Worm (Caenorhabditis elegans) whole organism, young adult: ENCODE data around the gene col-116.
A peak's percentile ranks its signal among the peaks of the same experiment; 100 is the strongest.

Source experiments
- C06A6.2 ChIP-seq: fragments of 200-800 bp; sonication (Bioruptor generic); conservative IDR thresholded peaks from 2 replicates; pipeline ENCODE4 v1.3.6; 2022; ENCODE audit warnings: missing genetic modification characterization, missing compliant biosample characterization
- D2030.7 ChIP-seq: fragments of 200-800 bp; sonication (Bioruptor generic); IDR thresholded peaks from 2 replicates; pipeline ENCODE4 v1.3.6; 2022; ENCODE audit warnings: missing genetic modification reagents, missing genetic modification characterization, missing compliant biosample characterization
- F22D6.2 ChIP-seq: sonication (generic microtip); optimal IDR thresholded peaks from 2 replicates; lab custom pipeline; 2016; ENCODE audit warnings: mild to moderate bottlenecking, missing genetic modification characterization, missing compliant biosample characterization
- F37B4.10 ChIP-seq: fragments of 200-800 bp; sonication (Bioruptor generic); IDR thresholded peaks from 2 replicates; pipeline ENCODE4 v1.3.6; 2022; ENCODE audit warnings: missing genetic modification characterization, missing compliant biosample characterization
- F49E8.2 ChIP-seq: sonication (generic microtip); optimal IDR thresholded peaks from 3 replicates; lab custom pipeline; 2017; ENCODE audit warnings: missing genetic modification characterization, mild to moderate bottlenecking, missing compliant biosample characterization, antibody characterized with exemption, moderate library complexity; ENCODE audit not compliant: insufficient read depth
- F55B11.4 ChIP-seq: sonication (generic microtip); optimal IDR thresholded peaks from 2 replicates; lab custom pipeline; 2016; ENCODE audit warnings: missing compliant biosample characterization, missing genetic modification characterization, borderline replicate concordance; ENCODE audit not compliant: insufficient read depth
- T07F8.4 ChIP-seq: sonication (generic microtip); optimal IDR thresholded peaks from 2 replicates; lab custom pipeline; 2016; ENCODE audit warnings: mild to moderate bottlenecking, missing genetic modification characterization, moderate library complexity, missing compliant biosample characterization
- Y53G8AR.9 ChIP-seq: fragments of 200-800 bp; sonication (Bioruptor generic); conservative IDR thresholded peaks from 2 replicates; pipeline ENCODE4 v1.3.6; 2022; ENCODE audit warnings: missing genetic modification reagents, missing genetic modification characterization, missing compliant biosample characterization
- ama-1 ChIP-seq, 3 experiments: fragments of 150-350 bp in 1 of 3; sonication (generic microtip) in 2 of 3; optimal IDR thresholded peaks; 2 replicates each; lab custom pipeline; 2014 to 2018; ENCODE audit warnings: missing biosample characterization in 2 of 3, missing genetic modification characterization in 2 of 3, missing genetic modification reagents in 2 of 3
- atf-7 ChIP-seq: sonication (generic microtip); optimal IDR thresholded peaks from 2 replicates; lab custom pipeline; 2017; ENCODE audit warnings: mild to moderate bottlenecking, missing genetic modification characterization, missing compliant biosample characterization
- attf-3 ChIP-seq: fragments of 200-800 bp; sonication (Bioruptor generic); conservative IDR thresholded peaks from 2 replicates; pipeline ENCODE4 v1.3.6; 2022; ENCODE audit warnings: missing genetic modification reagents, missing genetic modification characterization, missing compliant biosample characterization
- bed-2 ChIP-seq: fragments of 200-800 bp; sonication (Bioruptor generic); IDR thresholded peaks from 2 replicates; pipeline ENCODE4 v1.3.6; 2022; ENCODE audit warnings: missing genetic modification reagents, missing genetic modification characterization, missing compliant biosample characterization
- ccch-3 ChIP-seq: fragments of 200-800 bp; sonication (Bioruptor generic); optimal IDR thresholded peaks from 2 replicates; lab custom pipeline; 2018; ENCODE audit warnings: mild to moderate bottlenecking, missing genetic modification characterization, missing compliant biosample characterization
- cebp-1 ChIP-seq, 2 experiments: fragments of 200-800 bp in 1 of 2; sonication (Bioruptor generic) in 1 of 2; sonication (generic microtip) in 1 of 2; IDR thresholded peaks in 1 of 2; optimal IDR thresholded peaks in 1 of 2; 2 replicates each; pipeline versions ENCODE4 v1.3.6 to Lab custom; 2017 to 2022; ENCODE audit warnings: missing compliant biosample characterization in 2 of 2, missing genetic modification characterization in 2 of 2, mild to moderate bottlenecking in 1 of 2, missing genetic modification reagents in 1 of 2, moderate library complexity in 1 of 2
- ceh-100 ChIP-seq: fragments of 200-800 bp; sonication (Bioruptor generic); IDR thresholded peaks from 2 replicates; pipeline ENCODE4 v1.3.6; 2022; ENCODE audit warnings: missing genetic modification reagents, missing genetic modification characterization, missing compliant biosample characterization
- ceh-58 ChIP-seq: fragments of 200-800 bp; sonication (Bioruptor generic); IDR thresholded peaks from 2 replicates; pipeline ENCODE4 v1.3.6; 2022; ENCODE audit warnings: missing genetic modification characterization, missing compliant biosample characterization
- die-1 ChIP-seq: sonication (generic microtip); optimal IDR thresholded peaks from 2 replicates; lab custom pipeline; 2016; ENCODE audit warnings: missing genotype, mild to moderate bottlenecking, missing genetic modification characterization, missing compliant biosample characterization
- dpl-1 ChIP-seq: fragments of 150-350 bp; optimal IDR thresholded peaks from 2 replicates; lab custom pipeline; 2014; ENCODE audit warnings: missing biosample characterization, missing genetic modification reagents, missing genetic modification characterization
- efl-1 ChIP-seq: fragments of 150-350 bp; optimal IDR thresholded peaks from 2 replicates; lab custom pipeline; 2014; ENCODE audit warnings: missing biosample characterization, missing genetic modification reagents, missing genetic modification characterization
- ets-4 ChIP-seq: fragments of 200-800 bp; sonication (Bioruptor generic); optimal IDR thresholded peaks from 2 replicates; lab custom pipeline; 2018; ENCODE audit warnings: mild to moderate bottlenecking, missing genetic modification characterization, missing compliant biosample characterization
- him-1 ChIP-seq: sonication (generic microtip); optimal IDR thresholded peaks from 2 replicates; lab custom pipeline; 2016; ENCODE audit warnings: missing genotype, missing genetic modification reagents, missing genetic modification characterization, missing compliant biosample characterization
- hlh-12 ChIP-seq: sonication (generic microtip); optimal IDR thresholded peaks from 2 replicates; lab custom pipeline; 2016; ENCODE audit warnings: missing genetic modification characterization, missing compliant biosample characterization
- let-526 ChIP-seq: fragments of 200-800 bp; sonication (Bioruptor generic); IDR thresholded peaks from 2 replicates; pipeline ENCODE4 v1.3.6; 2022; ENCODE audit warnings: missing genetic modification reagents, missing genetic modification characterization, missing compliant biosample characterization
- lin-26 ChIP-seq: fragments of 200-800 bp; sonication (Bioruptor generic); IDR thresholded peaks from 2 replicates; pipeline ENCODE4 v1.3.6; 2022; ENCODE audit warnings: missing genetic modification reagents, missing genetic modification characterization, missing compliant biosample characterization
- lin-40 ChIP-seq: sonication (generic microtip); optimal IDR thresholded peaks from 2 replicates; lab custom pipeline; 2016; ENCODE audit warnings: missing genetic modification characterization, mild to moderate bottlenecking, missing compliant biosample characterization, missing genotype, missing genetic modification reagents
- lin-54 ChIP-seq: fragments of 200-800 bp; sonication (Bioruptor generic); optimal IDR thresholded peaks from 2 replicates; lab custom pipeline; 2018; ENCODE audit warnings: mild to moderate bottlenecking, missing genetic modification characterization, missing compliant biosample characterization
- madf-6 ChIP-seq: fragments of 200-800 bp; sonication (Bioruptor generic); IDR thresholded peaks from 2 replicates; pipeline ENCODE4 v1.3.6; 2022; ENCODE audit warnings: missing genetic modification reagents, missing genetic modification characterization, missing compliant biosample characterization
- mxl-1 ChIP-seq: sonication (generic microtip); optimal IDR thresholded peaks from 2 replicates; lab custom pipeline; 2016; ENCODE audit warnings: missing genetic modification characterization, missing compliant biosample characterization
- nfya-1 ChIP-seq: sonication (generic microtip); optimal IDR thresholded peaks from 2 replicates; lab custom pipeline; 2017; ENCODE audit warnings: antibody characterized with exemption, missing compliant biosample characterization, missing genetic modification characterization, borderline replicate concordance; ENCODE audit not compliant: insufficient read depth
- nhr-120 ChIP-seq: fragments of 200-800 bp; sonication (Bioruptor generic); IDR thresholded peaks from 2 replicates; pipeline ENCODE4 v1.3.6; 2022; ENCODE audit warnings: missing genetic modification characterization, missing compliant biosample characterization
- nhr-27 ChIP-seq: fragments of 200-800 bp; sonication (Bioruptor generic); optimal IDR thresholded peaks from 2 replicates; lab custom pipeline; 2018; ENCODE audit warnings: mild to moderate bottlenecking, missing genetic modification characterization, moderate library complexity, missing compliant biosample characterization
- nhr-80 ChIP-seq: sonication (generic microtip); optimal IDR thresholded peaks from 2 replicates; lab custom pipeline; 2016; ENCODE audit warnings: missing genetic modification characterization, missing compliant biosample characterization
- pha-4 ChIP-seq: fragments of 150-350 bp; sonication (generic microtip); optimal IDR thresholded peaks from 2 replicates; lab custom pipeline; 2014; ENCODE audit warnings: missing biosample characterization, missing genetic modification reagents, missing genetic modification characterization
- rcor-1 ChIP-seq: fragments of 200-800 bp; sonication (Bioruptor generic); IDR thresholded peaks from 2 replicates; pipeline ENCODE4 v1.3.6; 2022; ENCODE audit warnings: missing genetic modification reagents, missing genetic modification characterization, missing compliant biosample characterization
- rec-8 ChIP-seq, 2 experiments: sonication (generic microtip); optimal IDR thresholded peaks; 2 replicates each; lab custom pipeline; 2016; ENCODE audit warnings: mild to moderate bottlenecking in 2 of 2, missing genetic modification characterization in 2 of 2, missing genetic modification reagents in 2 of 2, missing genotype in 2 of 2, missing biosample characterization in 1 of 2, missing compliant biosample characterization in 1 of 2, moderate library complexity in 1 of 2
- sea-2 ChIP-seq: fragments of 200-800 bp; sonication (Bioruptor generic); IDR thresholded peaks from 2 replicates; pipeline ENCODE4 v1.3.6; 2022; ENCODE audit warnings: missing genetic modification characterization, missing compliant biosample characterization
- sptf-2 ChIP-seq: fragments of 200-800 bp; sonication (Bioruptor generic); optimal IDR thresholded peaks from 2 replicates; lab custom pipeline; 2018; ENCODE audit warnings: mild to moderate bottlenecking, missing genetic modification characterization, missing compliant biosample characterization
- tbx-9 ChIP-seq: sonication (generic microtip); optimal IDR thresholded peaks from 2 replicates; lab custom pipeline; 2016; ENCODE audit warnings: borderline replicate concordance, missing genetic modification characterization, inconsistent platforms, missing compliant biosample characterization
- unc-130 ChIP-seq: sonication (generic microtip); optimal IDR thresholded peaks from 2 replicates; lab custom pipeline; 2016; ENCODE audit warnings: missing genetic modification reagents, missing genetic modification characterization, missing compliant biosample characterization
- ztf-22 ChIP-seq: fragments of 200-800 bp; sonication (Bioruptor generic); optimal IDR thresholded peaks from 2 replicates; lab custom pipeline; 2018; ENCODE audit warnings: mild to moderate bottlenecking, missing genetic modification characterization, moderate library complexity, missing compliant biosample characterization
- ztf-28 ChIP-seq: fragments of 200-800 bp; sonication (Bioruptor generic); IDR thresholded peaks from 2 replicates; pipeline ENCODE4 v1.3.6; 2022; ENCODE audit warnings: missing genetic modification reagents, missing genetic modification characterization, missing compliant biosample characterization

col-116 gene

ce11 chrIV:8377501-8377900 lies 21.8 kb downstream of the col-116 start, which contains the start of gene D2096.7 (continued):
- TF ChIP-seq F55B11.4 (no peak), pha-4 (tag; lab: Kevin White, UChicago) (no peak), F22D6.2 (tag; lab: Kevin White, UChicago) (no peak), F37B4.10 (GFP tag; lab: Robert Waterston, UW) (0 out of 2 replicates have a peak, but pooled peaks have one; percentile 88), F49E8.2 (tag; lab: Kevin White, UChicago) (peak; percentile 95), unc-130 (GFP tag; lab: Kevin White, UChicago) (peak; percentile 89), ets-4 (GFP tag; lab: Kevin White, UChicago) (peak; percentile 69), efl-1 (GFP tag; lab: Kevin White, UChicago) (no peak), nhr-80 (tag; lab: Kevin White, UChicago) (no peak), hlh-12 (no peak), nfya-1 (tag; lab: Kevin White, UChicago) (no peak), ccch-3 (GFP tag; lab: Kevin White, UChicago) (no peak), let-526 (GFP tag; lab: Robert Waterston, UW) (no peak), Y53G8AR.9 (GFP tag; lab: Robert Waterston, UW) (peak; percentile 89), cebp-1 (GFP tag; IDR thresholded peaks at IDR 0.05; lab: Robert Waterston, UW) (0 out of 2 replicates have a peak, but pooled peaks have one; percentile 19), cebp-1 (tag; optimal IDR thresholded peaks at IDR 0.05; lab: Kevin White, UChicago) (peak; percentile 76), C06A6.2 (GFP tag; lab: Robert Waterston, UW) (no peak), ztf-22 (peak; percentile 10), rcor-1 (GFP tag; lab: Robert Waterston, UW) (peak; percentile 60), attf-3 (GFP tag; lab: Robert Waterston, UW) (no peak), ceh-100 (GFP tag; lab: Robert Waterston, UW) (peak; percentile 74), lin-54 (GFP tag; lab: Kevin White, UChicago) (peak; percentile 74), bed-2 (no peak), madf-6 (GFP tag; lab: Robert Waterston, UW) (peak; percentile 86), rec-8 (tag; optimal IDR thresholded peaks at IDR 0.05; lab: Kevin White, UChicago) (no peak), ama-1 (optimal IDR thresholded peaks at IDR 0.05; lab: Kevin White, UChicago) (peak; percentile 74), ama-1 (GFP tag; optimal IDR thresholded peaks at IDR 0.05; lab: Kevin White, UChicago) (peak; percentile 76 to 95), sea-2 (GFP tag; lab: Robert Waterston, UW) (no peak), D2030.7 (GFP tag; lab: Robert Waterston, UW) (peak; percentile 15; the same call in 1 of the 2 replicates), nhr-27 (tag; lab: Kevin White, UChicago) (peak; percentile 85), die-1 (peak; percentile 78)
- TF ChIP-seq, all 124 proteins: peak for 80

- TF ChIP-seq sptf-2 (GFP tag; lab: Kevin White, UChicago) (no peak), T07F8.4 (tag; lab: Kevin White, UChicago) (no peak), ztf-28 (GFP tag; lab: Robert Waterston, UW) (no peak), tbx-9 (tag; lab: Kevin White, UChicago) (no peak), him-1 (tag; lab: Kevin White, UChicago) (no peak), nfya-1 (tag; lab: Kevin White, UChicago) (no peak), lin-40 (no peak), ceh-58 (GFP tag; lab: Robert Waterston, UW) (0 out of 2 replicates have a peak, but pooled peaks have one; percentile 80), mxl-1 (tag; lab: Kevin White, UChicago) (no peak), ceh-100 (GFP tag; lab: Robert Waterston, UW) (no peak), pha-4 (tag; lab: Kevin White, UChicago) (no peak), efl-1 (GFP tag; lab: Kevin White, UChicago) (no peak), atf-7 (tag; lab: Kevin White, UChicago) (no peak), lin-26 (GFP tag; lab: Robert Waterston, UW) (peak; percentile 51; the same call in 1 of the 2 replicates), nhr-120 (GFP tag; lab: Robert Waterston, UW) (0 out of 2 replicates have a peak, but pooled peaks have one; percentile 12), dpl-1 (GFP tag; lab: Kevin White, UChicago) (no peak), ama-1 (optimal IDR thresholded peaks at IDR 0.05; lab: Kevin White, UChicago) (no peak), ama-1 (GFP tag; optimal IDR thresholded peaks at IDR 0.05; lab: Kevin White, UChicago) (no peak), F22D6.2 (tag; lab: Kevin White, UChicago) (no peak)
These were observed 22.6 kb downstream of the col-116 start for ce11 chrIV:8378280-8378679.
